Fruit fly (Drosophila melanogaster) whole organism, embryonic: Measurements from ENCODE around the gene Oscillin.

Source experiments
- Atf3 ChIP-seq: fragments of 200-800 bp; sonication (Bioruptor generic); optimal IDR thresholded peaks from 3 replicates; lab custom pipeline; 2016; ENCODE audit warnings: missing biosample characterization, missing genetic modification characterization
- Bdp1 ChIP-seq: fragments of 200-800 bp; sonication (Bioruptor generic); optimal IDR thresholded peaks from 3 replicates; lab custom pipeline; 2016; ENCODE audit warnings: missing biosample characterization, missing genetic modification characterization
- CG10979 ChIP-seq: fragments of 200-800 bp; sonication (Bioruptor generic); optimal IDR thresholded peaks from 2 replicates; lab custom pipeline; 2018; ENCODE audit warnings: missing biosample characterization, mild to moderate bottlenecking, missing genetic modification characterization, moderate library complexity
- CG11247 ChIP-seq: fragments of 200-800 bp; sonication (Bioruptor generic); IDR thresholded peaks from 2 replicates; pipeline ENCODE4 v1.3.6; 2022; ENCODE audit warnings: missing biosample characterization, missing genetic modification characterization
- CG12155 ChIP-seq: fragments of 200-800 bp; sonication (Bioruptor generic); optimal IDR thresholded peaks from 3 replicates; lab custom pipeline; 2016; ENCODE audit warnings: missing biosample characterization, missing genetic modification characterization
- CG12942 ChIP-seq: fragments of 200-800 bp; sonication (Bioruptor generic); optimal IDR thresholded peaks from 3 replicates; lab custom pipeline; 2016; ENCODE audit warnings: missing biosample characterization, missing genetic modification characterization
- CG13424 ChIP-seq: fragments of 200-800 bp; sonication (Bioruptor generic); optimal IDR thresholded peaks from 2 replicates; lab custom pipeline; 2019; ENCODE audit warnings: missing biosample characterization, mild to moderate bottlenecking, missing genetic modification characterization, moderate library complexity
- CG17186 ChIP-seq: fragments of 200-800 bp; sonication (Bioruptor generic); optimal IDR thresholded peaks from 3 replicates; lab custom pipeline; 2017; ENCODE audit warnings: missing biosample characterization, missing genetic modification reagents, missing genetic modification characterization
- CG2116 ChIP-seq: fragments of 200-800 bp; sonication (Bioruptor generic); optimal IDR thresholded peaks from 3 replicates; lab custom pipeline; 2018; ENCODE audit warnings: missing biosample characterization, mild to moderate bottlenecking, missing genetic modification characterization
- CG31441 ChIP-seq: fragments of 200-800 bp; sonication (Bioruptor generic); IDR thresholded peaks from 2 replicates; pipeline ENCODE4 v1.3.6; 2022; ENCODE audit warnings: missing biosample characterization, missing genetic modification characterization
- CG3281 ChIP-seq: fragments of 200-800 bp; sonication (Bioruptor generic); optimal IDR thresholded peaks from 3 replicates; lab custom pipeline; 2017; ENCODE audit warnings: missing biosample characterization, mild to moderate bottlenecking, missing genetic modification characterization
- CG34376 ChIP-seq: fragments of 200-800 bp; sonication (Bioruptor generic); optimal IDR thresholded peaks from 2 replicates; lab custom pipeline; 2018; ENCODE audit warnings: missing biosample characterization, mild to moderate bottlenecking, missing genetic modification characterization
- CG4360 ChIP-seq: fragments of 200-800 bp; sonication (Bioruptor generic); IDR thresholded peaks from 2 replicates; pipeline ENCODE4 v1.3.6; 2022; ENCODE audit warnings: missing biosample characterization, missing genetic modification characterization
- CG5180 ChIP-seq: fragments of 200-800 bp; sonication (Bioruptor generic); optimal IDR thresholded peaks from 3 replicates; lab custom pipeline; 2017; ENCODE audit warnings: missing biosample characterization, missing genetic modification characterization, mild to moderate bottlenecking, moderate library complexity, missing genetic modification reagents
- CG5953 ChIP-seq: fragments of 200-800 bp; sonication (Bioruptor generic); IDR thresholded peaks from 2 replicates; pipeline ENCODE4 v1.3.6; 2022; ENCODE audit warnings: missing biosample characterization, missing genetic modification characterization
- CG7839 ChIP-seq: fragments of 200-800 bp; sonication (Bioruptor generic); optimal IDR thresholded peaks from 3 replicates; lab custom pipeline; 2018; ENCODE audit warnings: missing biosample characterization, mild to moderate bottlenecking, missing genetic modification characterization, moderate library complexity
- CG7928 ChIP-seq: fragments of 200-800 bp; sonication (Bioruptor generic); optimal IDR thresholded peaks from 2 replicates; lab custom pipeline; 2017; ENCODE audit warnings: missing biosample characterization, mild to moderate bottlenecking, missing genetic modification characterization
- CG8089 ChIP-seq: fragments of 200-800 bp; sonication (Bioruptor generic); optimal IDR thresholded peaks from 3 replicates; lab custom pipeline; 2016; ENCODE audit warnings: missing biosample characterization, missing genetic modification characterization
- CHES-1-like ChIP-seq: fragments of 200-800 bp; sonication (Bioruptor generic); optimal IDR thresholded peaks from 2 replicates; lab custom pipeline; 2016; ENCODE audit warnings: missing biosample characterization, missing genetic modification characterization
- D ChIP-seq, 2 experiments: fragments of 200-800 bp in 1 of 2; fragments of >200 bp in 1 of 2; sonication (Bioruptor generic) in 1 of 2; optimal IDR thresholded peaks; 2 replicates in 1 of 2; 3 replicates in 1 of 2; lab custom pipeline; 2017; ENCODE audit warnings: mild to moderate bottlenecking in 1 of 2, missing biosample characterization in 1 of 2, missing genetic modification characterization in 1 of 2, missing genetic modification reagents in 1 of 2
- GATAe ChIP-seq: fragments of 200-800 bp; sonication (Bioruptor generic); conservative IDR thresholded peaks from 2 replicates; pipeline ENCODE4 v1.3.6; 2022; ENCODE audit warnings: missing biosample characterization, missing genetic modification characterization
- H15 ChIP-seq: fragments of 200-800 bp; sonication (Bioruptor generic); IDR thresholded peaks from 3 replicates; pipeline ENCODE4 v1.3.6; 2022; ENCODE audit warnings: missing biosample characterization, missing genetic modification characterization
- Hr51 ChIP-seq, 2 experiments: fragments of 200-800 bp; sonication (Bioruptor generic); optimal IDR thresholded peaks; 2 replicates in 1 of 2; 3 replicates in 1 of 2; lab custom pipeline; 2016 to 2018; ENCODE audit warnings: missing biosample characterization in 2 of 2, missing genetic modification characterization in 2 of 2, mild to moderate bottlenecking in 1 of 2, moderate library complexity in 1 of 2
- Lim3 ChIP-seq: fragments of 200-800 bp; sonication (Bioruptor generic); IDR thresholded peaks from 2 replicates; pipeline ENCODE4 v1.3.6; 2022; ENCODE audit warnings: missing biosample characterization, missing genetic modification characterization
- Myb ChIP-seq: fragments of 200-800 bp; sonication (Bioruptor generic); optimal IDR thresholded peaks from 2 replicates; lab custom pipeline; 2016; ENCODE audit warnings: missing biosample characterization, missing genetic modification characterization
- NFAT ChIP-seq: fragments of 200-800 bp; sonication (Bioruptor generic); IDR thresholded peaks from 2 replicates; pipeline ENCODE4 v1.3.6; 2022; ENCODE audit warnings: missing biosample characterization, missing genetic modification characterization
- Oli ChIP-seq: fragments of 200-800 bp; sonication (Bioruptor generic); optimal IDR thresholded peaks from 2 replicates; lab custom pipeline; 2018; ENCODE audit warnings: missing biosample characterization, mild to moderate bottlenecking, missing genetic modification characterization, moderate library complexity
- Poxn ChIP-seq: fragments of 200-800 bp; sonication (Bioruptor generic); IDR thresholded peaks from 2 replicates; pipeline ENCODE4 v1.3.6; 2022; ENCODE audit warnings: missing biosample characterization, missing genetic modification characterization
- Sin3A ChIP-seq: fragments of >200 bp; optimal IDR thresholded peaks from 2 replicates; lab custom pipeline; 2018
- Sox100B ChIP-seq: fragments of 200-800 bp; sonication (Bioruptor generic); optimal IDR thresholded peaks from 3 replicates; lab custom pipeline; 2018; ENCODE audit warnings: missing biosample characterization, mild to moderate bottlenecking, missing genetic modification characterization
- ash1 ChIP-seq: fragments of 200-800 bp; sonication (Bioruptor generic); optimal IDR thresholded peaks from 2 replicates; lab custom pipeline; 2018; ENCODE audit warnings: missing biosample characterization, mild to moderate bottlenecking, missing genetic modification characterization
- ci ChIP-seq: fragments of 200-800 bp; sonication (Bioruptor generic); IDR thresholded peaks from 3 replicates; pipeline ENCODE4 v1.3.6; 2022; ENCODE audit warnings: missing biosample characterization, missing genetic modification characterization
- danr ChIP-seq: fragments of 200-800 bp; sonication (Bioruptor generic); IDR thresholded peaks from 2 replicates; pipeline ENCODE4 v1.3.6; 2022; ENCODE audit warnings: missing biosample characterization, missing genetic modification characterization
- en ChIP-seq: fragments of 200-800 bp; sonication (Bioruptor generic); optimal IDR thresholded peaks from 2 replicates; lab custom pipeline; 2016; ENCODE audit warnings: missing biosample characterization, missing genetic modification characterization
- fd102C ChIP-seq: fragments of 200-800 bp; sonication (Bioruptor generic); optimal IDR thresholded peaks from 2 replicates; lab custom pipeline; 2018; ENCODE audit warnings: missing biosample characterization, mild to moderate bottlenecking, missing genetic modification characterization, moderate library complexity
- fu2 ChIP-seq: fragments of 200-800 bp; sonication (Bioruptor generic); optimal IDR thresholded peaks from 2 replicates; lab custom pipeline; 2016; ENCODE audit warnings: missing biosample characterization, missing genetic modification characterization
- gce ChIP-seq: fragments of 200-800 bp; sonication (Bioruptor generic); IDR thresholded peaks from 3 replicates; pipeline ENCODE4 v1.3.6; 2022; ENCODE audit warnings: missing biosample characterization, missing genetic modification characterization
- gt ChIP-seq: fragments of 200-800 bp; sonication (Bioruptor generic); IDR thresholded peaks from 2 replicates; pipeline ENCODE4 v1.3.6; 2022; ENCODE audit warnings: missing biosample characterization, missing genetic modification characterization
- h ChIP-seq: fragments of >200 bp; optimal IDR thresholded peaks from 2 replicates; lab custom pipeline; 2017
- insv ChIP-seq, 2 experiments: fragments of 200-800 bp; sonication (Bioruptor generic); optimal IDR thresholded peaks; 3 replicates each; lab custom pipeline; 2016 to 2018; ENCODE audit warnings: missing biosample characterization in 2 of 2, missing genetic modification characterization in 2 of 2
- lola ChIP-seq, 3 experiments: fragments of >200 bp in 2 of 3; fragments of 200-800 bp in 1 of 3; sonication (Bioruptor generic) in 1 of 3; optimal IDR thresholded peaks; 2 replicates each; lab custom pipeline; 2017 to 2019; ENCODE audit warnings: missing biosample characterization in 3 of 3, missing genetic modification characterization in 3 of 3, mild to moderate bottlenecking in 1 of 3, moderate library complexity in 1 of 3
- maf-S ChIP-seq: fragments of 200-800 bp; sonication (Bioruptor generic); optimal IDR thresholded peaks from 2 replicates; lab custom pipeline; 2016; ENCODE audit warnings: missing biosample characterization, missing genetic modification characterization
- onecut ChIP-seq: fragments of 200-800 bp; sonication (Bioruptor generic); IDR thresholded peaks from 2 replicates; pipeline ENCODE4 v1.3.6; 2022; ENCODE audit warnings: missing biosample characterization, missing genetic modification characterization
- ranshi ChIP-seq: fragments of 200-800 bp; sonication (Bioruptor generic); IDR thresholded peaks from 2 replicates; pipeline ENCODE4 v1.3.6; 2022; ENCODE audit warnings: missing biosample characterization, missing genetic modification characterization
- sima ChIP-seq: fragments of 200-800 bp; sonication (Bioruptor generic); optimal IDR thresholded peaks from 2 replicates; lab custom pipeline; 2016; ENCODE audit warnings: missing biosample characterization, missing genetic modification characterization
- tna ChIP-seq: fragments of 200-800 bp; sonication (Bioruptor generic); IDR thresholded peaks from 2 replicates; pipeline ENCODE4 v1.3.6; 2022; ENCODE audit warnings: missing biosample characterization, missing genetic modification characterization; ENCODE audit not compliant: partially characterized antibody
- tx ChIP-seq: fragments of 200-800 bp; sonication (Bioruptor generic); optimal IDR thresholded peaks from 2 replicates; lab custom pipeline; 2016; ENCODE audit warnings: missing biosample characterization, missing genetic modification characterization
- vfl ChIP-seq: fragments of 200-800 bp; sonication (Bioruptor generic); optimal IDR thresholded peaks from 2 replicates; lab custom pipeline; 2016; ENCODE audit warnings: missing biosample characterization, missing genetic modification characterization
- vvl ChIP-seq: fragments of 200-800 bp; sonication (Bioruptor generic); IDR thresholded peaks from 2 replicates; pipeline ENCODE4 v1.3.6; 2022; ENCODE audit warnings: missing biosample characterization, missing genetic modification characterization
- zf30C ChIP-seq: fragments of 200-800 bp; sonication (Bioruptor generic); optimal IDR thresholded peaks from 3 replicates; lab custom pipeline; 2018; ENCODE audit warnings: missing biosample characterization, mild to moderate bottlenecking, missing genetic modification characterization

Oscillin gene

DNA sequence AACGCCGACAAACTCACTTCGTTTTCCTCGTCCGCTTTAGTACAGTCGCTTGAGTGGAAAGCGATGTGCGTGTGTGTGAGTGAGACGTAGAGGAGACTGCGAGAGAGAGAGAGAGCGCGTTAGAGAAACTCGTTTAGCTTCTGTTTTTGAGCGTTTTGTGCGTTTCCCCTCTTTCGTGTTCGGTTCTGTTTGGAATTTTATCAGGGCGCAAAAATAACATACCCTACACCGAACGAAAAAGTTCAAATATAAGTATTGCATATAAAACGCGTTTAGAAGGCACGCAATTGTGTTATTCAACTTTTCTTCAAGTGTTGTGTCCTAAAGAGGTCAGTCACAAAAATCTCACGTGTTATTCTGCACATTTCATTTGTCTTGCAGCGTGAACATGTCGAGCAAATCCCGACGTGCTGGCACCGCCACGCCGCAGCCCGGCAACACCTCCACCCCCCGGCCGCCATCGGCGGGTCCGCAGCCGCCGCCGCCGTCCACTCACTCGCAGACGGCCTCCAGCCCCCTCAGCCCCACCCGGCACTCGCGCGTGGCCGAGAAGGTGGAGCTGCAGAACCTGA, 3.9 kb upstream of the Oscillin start (continued):
- 0 out of 2 replicates have a peak, but pooled peaks have one; percentile 47 for TF ChIP-seq NFAT
- TF ChIP-seq Lim3 (GFP tag; lab: Robert Waterston, UW): no peak
- no peak for TF ChIP-seq D (optimal IDR thresholded peaks at IDR 0.05; lab: Kevin White, UChicago)
- TF ChIP-seq D (GFP tag; optimal IDR thresholded peaks at IDR 0.05; lab: Kevin White, UChicago): no peak
- TF ChIP-seq CG3281 (GFP tag; lab: Kevin White, UChicago): peak; percentile 61
- no peak for TF ChIP-seq Bdp1 (GFP tag; lab: Kevin White, UChicago)
- no peak for TF ChIP-seq tna (GFP tag; lab: Robert Waterston, UW)
- TF ChIP-seq Oli (tag; lab: Kevin White, UChicago): peak; percentile 29
- no peak for TF ChIP-seq gt (GFP tag; lab: Robert Waterston, UW)
- no peak; the same call in 1 of the 2 replicates for TF ChIP-seq CG31441
- TF ChIP-seq Sox100B (GFP tag; lab: Kevin White, UChicago): no peak
- peak; percentile 61 for TF ChIP-seq CHES-1-like (GFP tag; lab: Kevin White, UChicago)
- TF ChIP-seq Atf3 (GFP tag; lab: Kevin White, UChicago): no peak
- peak; percentile 7 for TF ChIP-seq maf-S
- peak; percentile 13 for TF ChIP-seq tx (GFP tag; lab: Kevin White, UChicago)
- no peak for TF ChIP-seq CG11247 (GFP tag; lab: Robert Waterston, UW)
- peak; percentile 47; the same call in 1 of the 2 replicates for TF ChIP-seq ranshi (GFP tag; lab: Robert Waterston, UW)
- no peak for TF ChIP-seq sima (GFP tag; lab: Kevin White, UChicago)
- no peak for TF ChIP-seq lola (GFP tag; optimal IDR thresholded peaks at IDR 0.05; lab: Kevin White, UChicago)
- TF ChIP-seq zf30C (GFP tag; lab: Kevin White, UChicago): peak; percentile 96
- TF ChIP-seq en (GFP tag; lab: Kevin White, UChicago): no peak
- TF ChIP-seq onecut: peak; percentile 38
- peak in 1 of 2 experiments; percentile 7 for TF ChIP-seq Hr51 (GFP tag; optimal IDR thresholded peaks at IDR 0.05; lab: Kevin White, UChicago)
- TF ChIP-seq gce (GFP tag; lab: Robert Waterston, UW): peak; percentile 36; the same call in 1 of the 3 replicates
- TF ChIP-seq Sin3A (lab: Kevin White, UChicago): no peak
- TF ChIP-seq insv (GFP tag; optimal IDR thresholded peaks at IDR 0.05; lab: Kevin White, UChicago): peak in 1 of 2 experiments; percentile 27
- no peak for TF ChIP-seq vfl (GFP tag; lab: Kevin White, UChicago)
- TF ChIP-seq CG5180: no peak
- TF ChIP-seq fd102C (GFP tag; lab: Kevin White, UChicago): no peak
- TF ChIP-seq CG34376 (GFP tag; lab: Kevin White, UChicago): peak; percentile 27
- 0 out of 2 replicates have a peak, but pooled peaks have one; percentile 39 for TF ChIP-seq Poxn (GFP tag; lab: Robert Waterston, UW)
- TF ChIP-seq CG12942 (GFP tag; lab: Kevin White, UChicago): peak; percentile 40
- peak; percentile 49 for TF ChIP-seq CG13424 (tag; lab: Kevin White, UChicago)
- peak; percentile 15 for TF ChIP-seq fu2
- TF ChIP-seq CG7839 (tag; lab: Kevin White, UChicago): peak; percentile 54
- peak; percentile 24; the same call in 1 of the 2 replicates for TF ChIP-seq danr (GFP tag; lab: Robert Waterston, UW)
- no peak for TF ChIP-seq CG2116
- 0 out of 2 replicates have a peak, but pooled peaks have one; percentile 36 for TF ChIP-seq CG5953 (GFP tag; lab: Robert Waterston, UW)
- peak; percentile 29 for TF ChIP-seq CG12155
- TF ChIP-seq ash1 (GFP tag; lab: Kevin White, UChicago): peak; percentile 1
- peak; percentile 88 for TF ChIP-seq ci (GFP tag; lab: Robert Waterston, UW)
- TF ChIP-seq H15: peak; percentile 49; the same call in 1 of the 3 replicates
- no peak for TF ChIP-seq CG4360
- TF ChIP-seq Myb (GFP tag; lab: Kevin White, UChicago): no peak
- TF ChIP-seq h (lab: Kevin White, UChicago): no peak
- peak; percentile 79 for TF ChIP-seq vvl (GFP tag; lab: Robert Waterston, UW)
- TF ChIP-seq CG10979 (tag; lab: Kevin White, UChicago): peak; percentile 16
- TF ChIP-seq GATAe: no peak
- peak; percentile 21 for TF ChIP-seq CG8089 (GFP tag; lab: Kevin White, UChicago)
- no peak for TF ChIP-seq CG7928
- no peak for TF ChIP-seq CG17186 (GFP tag; lab: Kevin White, UChicago)
